Fruit fly (Drosophila melanogaster): ENCODE measurements around the gene CG13455.

CG13455 gene

dm6 chr3L:15506174-15506926 is 10.0 kb downstream of the CG13455 start:
- no peak for TF ChIP-seq rn (GFP tag; IDR thresholded peaks at IDR 0.05)
- no peak for TF ChIP-seq CG4496 (GFP tag; IDR thresholded peaks at IDR 0.05)
- no peak for TF ChIP-seq Ets98B (GFP tag; IDR thresholded peaks at IDR 0.05)
- TF ChIP-seq CG14655 (GFP tag; optimal IDR thresholded peaks at IDR 0.05), result no peak
- no peak for TF ChIP-seq Pif1A (GFP tag; optimal IDR thresholded peaks at IDR 0.05)
- no peak for TF ChIP-seq D1 (tag; optimal IDR thresholded peaks at IDR 0.05)
- TF ChIP-seq CG32121 (GFP tag; IDR thresholded peaks at IDR 0.05), result no peak
- TF ChIP-seq Snoo (tag; optimal IDR thresholded peaks at IDR 0.05), result no peak
- no peak for TF ChIP-seq CG13204 (GFP tag; optimal IDR thresholded peaks at IDR 0.05)
- no peak for TF ChIP-seq fd96Ca (GFP tag; IDR thresholded peaks at IDR 0.05)

- no peak for TF ChIP-seq Ets98B (GFP tag; IDR thresholded peaks at IDR 0.05)
- peak; percentile 66 for TF ChIP-seq EcR (GFP tag; optimal IDR thresholded peaks at IDR 0.05)
- TF ChIP-seq CG32121 (GFP tag; IDR thresholded peaks at IDR 0.05), result 0 out of 2 replicates have a peak, but pooled peaks have one; percentile 28
Measured at dm6 chr3L:15507148-15507896, 10.9 kb downstream of the CG13455 start.

dm6 chr3L:15508233-15508632 is 11.9 kb downstream of the CG13455 start, which contains the start of gene CG7841:
CG7841 (minus strand) TSS chr3L:15508252.
- peak; percentile 98 for TF ChIP-seq CG15710 (tag; optimal IDR thresholded peaks at IDR 0.05)
- TF ChIP-seq CG14655 (GFP tag; optimal IDR thresholded peaks at IDR 0.05), result peak; percentile 97
- TF ChIP-seq CG17806 (tag; optimal IDR thresholded peaks at IDR 0.05), result peak; percentile 98
- TF ChIP-seq rn (GFP tag; IDR thresholded peaks at IDR 0.05), result no peak; the same call in 1 of the 2 replicates
- peak; percentile 99 for TF ChIP-seq Pif1A (GFP tag; optimal IDR thresholded peaks at IDR 0.05)
- peak; percentile 98 for TF ChIP-seq CG8159 (tag; optimal IDR thresholded peaks at IDR 0.05)
- peak; percentile 98 for TF ChIP-seq CG8301 (tag; optimal IDR thresholded peaks at IDR 0.05)
- TF ChIP-seq Snoo (tag; optimal IDR thresholded peaks at IDR 0.05), result peak; percentile 99
- peak; percentile 98 for TF ChIP-seq CG4496 (GFP tag; IDR thresholded peaks at IDR 0.05)
- peak; percentile 98 for TF ChIP-seq gl (tag; optimal IDR thresholded peaks at IDR 0.05)
- peak; percentile 98 for TF ChIP-seq CG34367 (tag; optimal IDR thresholded peaks at IDR 0.05)
- TF ChIP-seq CG10348 (GFP tag; IDR thresholded peaks at IDR 0.05), result no peak
- peak; percentile 96 for TF ChIP-seq CG9948 (tag; optimal IDR thresholded peaks at IDR 0.05)
- TF ChIP-seq CG12605 (GFP tag; IDR thresholded peaks at IDR 0.05), result peak; percentile 97
- TF ChIP-seq Pif1B (GFP tag; optimal IDR thresholded peaks at IDR 0.05), result peak; percentile 99
- peak; percentile 97 for TF ChIP-seq CG32121 (GFP tag; IDR thresholded peaks at IDR 0.05)
- TF ChIP-seq D1 (tag; optimal IDR thresholded peaks at IDR 0.05), result peak; percentile 97
- TF ChIP-seq fd96Ca (GFP tag; IDR thresholded peaks at IDR 0.05), result no peak; the same call in 2 of the 3 replicates
- TF ChIP-seq Ets98B (GFP tag; IDR thresholded peaks at IDR 0.05), result peak; percentile 98
- peak; percentile 92 for TF ChIP-seq EcR (GFP tag; optimal IDR thresholded peaks at IDR 0.05)
- peak; percentile 95 for TF ChIP-seq CG13204 (GFP tag; optimal IDR thresholded peaks at IDR 0.05)

dm6 chr3L:15508750-15509149 is 12.4 kb downstream of the CG13455 start, which contains the start of gene Z600:
Z600 (plus strand) TSS chr3L:15509061.
- TF ChIP-seq D1 (tag; optimal IDR thresholded peaks at IDR 0.05) (no peak), EcR (GFP tag; optimal IDR thresholded peaks at IDR 0.05) (no peak), rn (GFP tag; IDR thresholded peaks at IDR 0.05) (no peak), CG12605 (GFP tag; IDR thresholded peaks at IDR 0.05) (no peak), gl (tag; optimal IDR thresholded peaks at IDR 0.05) (no peak), CG9948 (tag; optimal IDR thresholded peaks at IDR 0.05) (no peak), CG15710 (tag; optimal IDR thresholded peaks at IDR 0.05) (no peak), Pif1A (GFP tag; optimal IDR thresholded peaks at IDR 0.05) (no peak), CG13204 (GFP tag; optimal IDR thresholded peaks at IDR 0.05) (no peak), Snoo (tag; optimal IDR thresholded peaks at IDR 0.05) (no peak), CG17806 (tag; optimal IDR thresholded peaks at IDR 0.05) (no peak)

dm6 chr3L:15509398-15509797 is 13.0 kb downstream of the CG13455 start, which contains the start of the genes gdl and gdl-ORF39:
gdl (plus strand) TSS chr3L:15509445.
gdl-ORF39 (plus strand) TSS chr3L:15509445.
- TF ChIP-seq fd96Ca (GFP tag; IDR thresholded peaks at IDR 0.05) (no peak), Pif1A (GFP tag; optimal IDR thresholded peaks at IDR 0.05) (no peak), Pif1B (GFP tag; optimal IDR thresholded peaks at IDR 0.05) (no peak), Snoo (tag; optimal IDR thresholded peaks at IDR 0.05) (no peak), CG32121 (GFP tag; IDR thresholded peaks at IDR 0.05) (no peak), CG10348 (GFP tag; IDR thresholded peaks at IDR 0.05) (no peak), CG8159 (tag; optimal IDR thresholded peaks at IDR 0.05) (no peak), rn (GFP tag; IDR thresholded peaks at IDR 0.05) (no peak), CG4496 (GFP tag; IDR thresholded peaks at IDR 0.05) (no peak), CG12605 (GFP tag; IDR thresholded peaks at IDR 0.05) (no peak), CG34367 (tag; optimal IDR thresholded peaks at IDR 0.05) (no peak), CG14655 (GFP tag; optimal IDR thresholded peaks at IDR 0.05) (no peak), CG15710 (tag; optimal IDR thresholded peaks at IDR 0.05) (no peak)

- TF ChIP-seq CG10348 (GFP tag; IDR thresholded peaks at IDR 0.05), result no peak
- TF ChIP-seq Ets98B (GFP tag; IDR thresholded peaks at IDR 0.05), result no peak
- TF ChIP-seq CG8159 (tag; optimal IDR thresholded peaks at IDR 0.05), result no peak
- peak; percentile 30; the same call in 1 of the 2 replicates for TF ChIP-seq CG12605 (GFP tag; IDR thresholded peaks at IDR 0.05)
- TF ChIP-seq rn (GFP tag; IDR thresholded peaks at IDR 0.05), result no peak
- no peak for TF ChIP-seq CG4496 (GFP tag; IDR thresholded peaks at IDR 0.05)
- peak; percentile 1 for TF ChIP-seq EcR (GFP tag; optimal IDR thresholded peaks at IDR 0.05)
- no peak for TF ChIP-seq CG15710 (tag; optimal IDR thresholded peaks at IDR 0.05)
- peak; percentile 15 for TF ChIP-seq Pif1B (GFP tag; optimal IDR thresholded peaks at IDR 0.05)
- TF ChIP-seq CG34367 (tag; optimal IDR thresholded peaks at IDR 0.05), result no peak
- TF ChIP-seq CG9948 (tag; optimal IDR thresholded peaks at IDR 0.05), result no peak
- no peak for TF ChIP-seq D1 (tag; optimal IDR thresholded peaks at IDR 0.05)
- no peak for TF ChIP-seq CG14655 (GFP tag; optimal IDR thresholded peaks at IDR 0.05)
- no peak for TF ChIP-seq fd96Ca (GFP tag; IDR thresholded peaks at IDR 0.05)
- no peak for TF ChIP-seq CG17806 (tag; optimal IDR thresholded peaks at IDR 0.05)
- TF ChIP-seq CG32121 (GFP tag; IDR thresholded peaks at IDR 0.05), result no peak
- TF ChIP-seq CG13204 (GFP tag; optimal IDR thresholded peaks at IDR 0.05), result no peak
- TF ChIP-seq Pif1A (GFP tag; optimal IDR thresholded peaks at IDR 0.05), result peak; percentile 9
- TF ChIP-seq CG8301 (tag; optimal IDR thresholded peaks at IDR 0.05), result no peak
- TF ChIP-seq Snoo (tag; optimal IDR thresholded peaks at IDR 0.05), result no peak
- TF ChIP-seq gl (tag; optimal IDR thresholded peaks at IDR 0.05), result peak; percentile 18
Measured at dm6 chr3L:15510787-15511186, 14.4 kb downstream of the CG13455 start, which contains the start of gene MsrA. MsrA (plus strand) TSS chr3L:15511052.
